Fruit fly (Drosophila melanogaster) whole organism, embryonic: ENCODE data around the gene sdk.

ENCODE experiments used
- ATbp ChIP-seq: fragments of 200-800 bp; sonication (Bioruptor generic); optimal IDR thresholded peaks from 2 replicates; lab custom pipeline; 2017; ENCODE audit warnings: missing biosample characterization, mild to moderate bottlenecking, missing genetic modification characterization, missing genetic modification reagents
- Abd-B ChIP-seq: fragments of 200-800 bp; sonication (Bioruptor generic); optimal IDR thresholded peaks from 2 replicates; lab custom pipeline; 2018; ENCODE audit warnings: missing biosample characterization, mild to moderate bottlenecking, missing genetic modification characterization, moderate library complexity
- BEAF-32 ChIP-seq: fragments of 200-800 bp; sonication (Bioruptor generic); optimal IDR thresholded peaks from 3 replicates; lab custom pipeline; 2017; ENCODE audit warnings: missing biosample characterization, missing genetic modification characterization, mild to moderate bottlenecking, moderate library complexity, missing genetic modification reagents
- Bgb ChIP-seq: fragments of 200-800 bp; sonication (Bioruptor generic); IDR thresholded peaks from 2 replicates; pipeline ENCODE4 v1.3.6; 2022; ENCODE audit warnings: missing biosample characterization, missing genetic modification characterization; ENCODE audit not compliant: partially characterized antibody
- CG12155 ChIP-seq: fragments of 200-800 bp; sonication (Bioruptor generic); optimal IDR thresholded peaks from 3 replicates; lab custom pipeline; 2016; ENCODE audit warnings: missing biosample characterization, missing genetic modification characterization
- CG12769 ChIP-seq: fragments of 200-800 bp; sonication (Bioruptor generic); optimal IDR thresholded peaks from 2 replicates; lab custom pipeline; 2019; ENCODE audit warnings: missing biosample characterization, mild to moderate bottlenecking, missing genetic modification characterization, moderate library complexity
- CG13894 ChIP-seq: fragments of 200-800 bp; sonication (Bioruptor generic); optimal IDR thresholded peaks from 3 replicates; lab custom pipeline; 2018; ENCODE audit warnings: missing biosample characterization, mild to moderate bottlenecking, missing genetic modification characterization, moderate library complexity
- CG15514 ChIP-seq: fragments of 200-800 bp; sonication (Bioruptor generic); optimal IDR thresholded peaks from 3 replicates; lab custom pipeline; 2017; ENCODE audit warnings: missing biosample characterization, missing genetic modification characterization, mild to moderate bottlenecking, moderate library complexity, missing genetic modification reagents
- CG34422 ChIP-seq: fragments of 200-800 bp; sonication (Bioruptor generic); IDR thresholded peaks from 3 replicates; pipeline ENCODE4 v1.3.6; 2022; ENCODE audit warnings: missing biosample characterization, missing genetic modification characterization
- CG3838 ChIP-seq: fragments of 200-800 bp; sonication (Bioruptor generic); optimal IDR thresholded peaks from 3 replicates; lab custom pipeline; 2016; ENCODE audit warnings: missing biosample characterization, missing genetic modification characterization
- CG4328 ChIP-seq: fragments of 200-800 bp; sonication (Bioruptor generic); optimal IDR thresholded peaks from 3 replicates; lab custom pipeline; 2017; ENCODE audit warnings: missing biosample characterization, missing genetic modification reagents, missing genetic modification characterization
- CG4730 ChIP-seq: fragments of 200-800 bp; sonication (Bioruptor generic); IDR thresholded peaks from 2 replicates; pipeline ENCODE4 v1.3.6; 2022; ENCODE audit warnings: missing biosample characterization, missing genetic modification characterization
- CG6254 ChIP-seq: fragments of 200-800 bp; sonication (Bioruptor generic); optimal IDR thresholded peaks from 3 replicates; lab custom pipeline; 2017; ENCODE audit warnings: mild to moderate bottlenecking, missing biosample characterization, missing genetic modification reagents, missing genetic modification characterization
- CG7963 ChIP-seq: fragments of 200-800 bp; sonication (Bioruptor generic); IDR thresholded peaks from 3 replicates; pipeline ENCODE4 v1.3.6; 2022; ENCODE audit warnings: missing biosample characterization, missing genetic modification characterization; ENCODE audit not compliant: partially characterized antibody
- CG8290 ChIP-seq, 3 experiments: fragments of 200-800 bp; sonication (Bioruptor generic); optimal IDR thresholded peaks; 2 replicates each; lab custom pipeline; 2016 to 2019; ENCODE audit warnings: missing biosample characterization in 3 of 3, missing genetic modification characterization in 3 of 3, mild to moderate bottlenecking in 2 of 3, moderate library complexity in 1 of 3
- CG8359 ChIP-seq: fragments of 200-800 bp; sonication (Bioruptor generic); optimal IDR thresholded peaks from 2 replicates; lab custom pipeline; 2017; ENCODE audit warnings: missing biosample characterization, mild to moderate bottlenecking, missing genetic modification characterization, borderline replicate concordance
- CG8478 ChIP-seq: fragments of >200 bp; optimal IDR thresholded peaks from 2 replicates; lab custom pipeline; 2018
- CG8765 ChIP-seq: fragments of 200-800 bp; sonication (Bioruptor generic); IDR thresholded peaks from 2 replicates; pipeline ENCODE4 v1.3.6; 2022; ENCODE audit warnings: missing biosample characterization, missing genetic modification characterization
- Camta ChIP-seq: fragments of 200-800 bp; sonication (Bioruptor generic); optimal IDR thresholded peaks from 2 replicates; lab custom pipeline; 2016; ENCODE audit warnings: missing biosample characterization, missing genetic modification characterization
- Dad ChIP-seq: fragments of 200-800 bp; sonication (Bioruptor generic); optimal IDR thresholded peaks from 3 replicates; lab custom pipeline; 2016; ENCODE audit warnings: missing biosample characterization, missing genetic modification characterization
- Dek ChIP-seq: fragments of 200-800 bp; sonication (Bioruptor generic); optimal IDR thresholded peaks from 3 replicates; lab custom pipeline; 2019; ENCODE audit warnings: missing biosample characterization, mild to moderate bottlenecking, missing genetic modification characterization, moderate library complexity
- Dfd ChIP-seq, 2 experiments: fragments of >200 bp; optimal IDR thresholded peaks; 2 replicates each; lab custom pipeline; 2017; ENCODE audit warnings: missing biosample characterization in 2 of 2, missing genetic modification characterization in 2 of 2
- Dip2 ChIP-seq: fragments of 200-800 bp; sonication (Bioruptor generic); IDR thresholded peaks from 2 replicates; pipeline ENCODE4 v1.3.6; 2022; ENCODE audit warnings: missing biosample characterization, missing genetic modification characterization
- Eip74EF ChIP-seq, 2 experiments: fragments of 200-800 bp in 1 of 2; fragments of >200 bp in 1 of 2; sonication (Bioruptor generic) in 1 of 2; optimal IDR thresholded peaks; 2 replicates each; lab custom pipeline; 2017 to 2019; ENCODE audit warnings: missing biosample characterization in 2 of 2, missing genetic modification characterization in 2 of 2, mild to moderate bottlenecking in 1 of 2, moderate library complexity in 1 of 2
- Ets65A ChIP-seq: fragments of 200-800 bp; sonication (Bioruptor generic); peaks from one replicate; lab custom pipeline; 2016; ENCODE audit warnings: missing biosample characterization, missing genetic modification characterization
- HLHmδ ChIP-seq: fragments of 200-800 bp; sonication (Bioruptor generic); optimal IDR thresholded peaks from 2 replicates; lab custom pipeline; 2018; ENCODE audit warnings: missing biosample characterization, mild to moderate bottlenecking, missing genetic modification characterization, moderate library complexity
- HmgD ChIP-seq: fragments of 200-800 bp; sonication (Bioruptor generic); optimal IDR thresholded peaks from 3 replicates; lab custom pipeline; 2016; ENCODE audit warnings: missing biosample characterization, missing genetic modification characterization
- Lpt ChIP-seq: fragments of >200 bp; optimal IDR thresholded peaks from 2 replicates; lab custom pipeline; 2018; ENCODE audit warnings: missing biosample characterization, missing genetic modification characterization
- Med ChIP-seq: fragments of 200-800 bp; sonication (Bioruptor generic); peaks from one replicate; lab custom pipeline; 2016; ENCODE audit warnings: missing biosample characterization, missing genetic modification characterization, mild to moderate bottlenecking, inconsistent platforms, moderate library complexity
- Neu2 ChIP-seq: fragments of 200-800 bp; sonication (Bioruptor generic); optimal IDR thresholded peaks from 3 replicates; lab custom pipeline; 2016; ENCODE audit warnings: missing biosample characterization, missing genetic modification characterization, borderline replicate concordance
- Nf-YB ChIP-seq: fragments of 200-800 bp; sonication (Bioruptor generic); optimal IDR thresholded peaks from 3 replicates; lab custom pipeline; 2019; ENCODE audit warnings: missing biosample characterization, mild to moderate bottlenecking, missing genetic modification characterization, moderate library complexity
- NfI ChIP-seq: fragments of 200-800 bp; sonication (Bioruptor generic); optimal IDR thresholded peaks from 3 replicates; lab custom pipeline; 2018; ENCODE audit warnings: missing biosample characterization, mild to moderate bottlenecking, missing genetic modification characterization, moderate library complexity
- Sin3A ChIP-seq: fragments of >200 bp; optimal IDR thresholded peaks from 2 replicates; lab custom pipeline; 2018
- Vsx1 ChIP-seq: fragments of 200-800 bp; sonication (Bioruptor generic); optimal IDR thresholded peaks from 2 replicates; lab custom pipeline; 2017; ENCODE audit warnings: missing biosample characterization, mild to moderate bottlenecking, missing genetic modification characterization, missing genetic modification reagents
- amos ChIP-seq: fragments of 200-800 bp; sonication (Bioruptor generic); IDR thresholded peaks from 2 replicates; pipeline ENCODE4 v1.3.6; 2022; ENCODE audit warnings: missing biosample characterization, missing genetic modification characterization; ENCODE audit not compliant: partially characterized antibody
- ato ChIP-seq: fragments of 200-800 bp; sonication (Bioruptor generic); IDR thresholded peaks from 2 replicates; pipeline ENCODE4 v1.3.6; 2022; ENCODE audit warnings: missing biosample characterization, missing genetic modification characterization; ENCODE audit not compliant: partially characterized antibody
- inv ChIP-seq: fragments of 200-800 bp; sonication (Bioruptor generic); IDR thresholded peaks from 2 replicates; pipeline ENCODE4 v1.3.6; 2022; ENCODE audit warnings: missing biosample characterization, missing genetic modification characterization; ENCODE audit not compliant: partially characterized antibody
- lab ChIP-seq: fragments of 200-800 bp; sonication (Bioruptor generic); optimal IDR thresholded peaks from 3 replicates; lab custom pipeline; 2017; ENCODE audit warnings: missing biosample characterization, missing genetic modification characterization, mild to moderate bottlenecking, moderate library complexity, missing genetic modification reagents
- mirr ChIP-seq: fragments of 200-800 bp; sonication (Bioruptor generic); optimal IDR thresholded peaks from 3 replicates; lab custom pipeline; 2018; ENCODE audit warnings: missing biosample characterization, mild to moderate bottlenecking, missing genetic modification characterization
- mld ChIP-seq: fragments of 200-800 bp; sonication (Bioruptor generic); IDR thresholded peaks from 3 replicates; pipeline ENCODE4 v1.3.6; 2022; ENCODE audit warnings: missing biosample characterization, missing genetic modification characterization; ENCODE audit not compliant: partially characterized antibody
- nom ChIP-seq: fragments of 200-800 bp; sonication (Bioruptor generic); optimal IDR thresholded peaks from 2 replicates; lab custom pipeline; 2017; ENCODE audit warnings: missing biosample characterization, missing genetic modification characterization, mild to moderate bottlenecking, moderate library complexity, missing genetic modification reagents
- onecut ChIP-seq: fragments of 200-800 bp; sonication (Bioruptor generic); IDR thresholded peaks from 2 replicates; pipeline ENCODE4 v1.3.6; 2022; ENCODE audit warnings: missing biosample characterization, missing genetic modification characterization
- pzg ChIP-seq: fragments of 200-800 bp; sonication (Bioruptor generic); optimal IDR thresholded peaks from 3 replicates; lab custom pipeline; 2018; ENCODE audit warnings: missing biosample characterization, mild to moderate bottlenecking, missing genetic modification characterization, moderate library complexity
- sens ChIP-seq: fragments of 200-800 bp; sonication (Bioruptor generic); peaks from one replicate; lab custom pipeline; 2016; ENCODE audit warnings: missing biosample characterization, missing genetic modification characterization
- seq ChIP-seq: fragments of 200-800 bp; sonication (Bioruptor generic); IDR thresholded peaks from 2 replicates; pipeline ENCODE4 v1.3.6; 2022; ENCODE audit warnings: missing biosample characterization, missing genetic modification characterization
- stwl ChIP-seq: fragments of 200-800 bp; sonication (Bioruptor generic); optimal IDR thresholded peaks from 3 replicates; lab custom pipeline; 2018; ENCODE audit warnings: missing biosample characterization, mild to moderate bottlenecking, missing genetic modification characterization, moderate library complexity
- trem ChIP-seq: fragments of 200-800 bp; optimal IDR thresholded peaks from 3 replicates; lab custom pipeline; 2019; ENCODE audit warnings: missing biosample characterization, mild to moderate bottlenecking, missing genetic modification characterization, moderate library complexity
- unc-4 ChIP-seq: fragments of 200-800 bp; sonication (Bioruptor generic); IDR thresholded peaks from 2 replicates; pipeline ENCODE4 v1.3.6; 2022; ENCODE audit warnings: missing biosample characterization, missing genetic modification characterization; ENCODE audit not compliant: partially characterized antibody
- zen ChIP-seq: fragments of 200-800 bp; sonication (Bioruptor generic); optimal IDR thresholded peaks from 3 replicates; lab custom pipeline; 2018; ENCODE audit warnings: missing biosample characterization, mild to moderate bottlenecking, missing genetic modification characterization, moderate library complexity

sdk gene

DNA sequence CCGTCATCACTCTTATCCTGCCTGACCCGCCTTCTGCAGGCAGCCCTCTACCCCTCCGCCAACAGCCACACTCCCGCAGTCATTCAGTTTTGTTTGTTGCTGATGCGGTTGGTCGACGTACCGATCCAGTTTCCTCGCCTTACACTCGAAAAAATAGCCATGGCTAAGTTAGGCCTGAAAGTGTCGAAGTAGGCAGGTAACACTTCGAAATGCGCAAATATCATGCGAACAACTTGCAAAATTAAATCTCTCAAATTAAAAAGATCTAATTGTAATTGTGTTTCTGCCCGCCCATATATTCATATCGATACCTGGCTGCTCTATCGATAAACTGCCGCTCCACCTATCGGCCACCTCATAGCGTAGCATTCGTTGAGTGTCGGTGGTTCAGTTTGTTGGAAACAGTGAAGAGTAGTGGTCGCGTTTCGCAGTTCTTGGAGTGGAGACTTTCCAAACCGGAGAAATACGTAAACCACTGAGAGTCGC, 83.0 kb downstream of the sdk start, which contains the start of gene fz3 (continued):
- TF ChIP-seq nom (GFP tag; lab: Kevin White, UChicago) (peak; percentile 73), CG8765 (GFP tag; lab: Robert Waterston, UW) (no peak), onecut (GFP tag; lab: Robert Waterston, UW) (no peak), mirr (GFP tag; lab: Kevin White, UChicago) (no peak), Dfd (GFP tag; optimal IDR thresholded peaks at IDR 0.05; lab: Kevin White, UChicago) (no peak), sens (GFP tag; lab: Kevin White, UChicago) (peak; percentile 91), Med (peak; percentile 92), Dek (no peak), HLHmδ (GFP tag; lab: Kevin White, UChicago) (peak; percentile 74), CG8290 (GFP tag; optimal IDR thresholded peaks at IDR 0.05; lab: Kevin White, UChicago) (no peak), CG8290 (tag; optimal IDR thresholded peaks at IDR 0.05; lab: Kevin White, UChicago) (peak in 1 of 2 experiments; percentile 76), CG4328 (GFP tag; lab: Kevin White, UChicago) (peak; percentile 14), mld (peak; percentile 61; the same call in 2 of the 3 replicates), pzg (GFP tag; lab: Kevin White, UChicago) (peak; percentile 62), Lpt (GFP tag; lab: Kevin White, UChicago) (no peak), Dip2 (GFP tag; lab: Robert Waterston, UW) (no peak), Neu2 (GFP tag; lab: Kevin White, UChicago) (no peak), CG7963 (GFP tag; lab: Robert Waterston, UW) (peak; percentile 82), CG12769 (tag; lab: Kevin White, UChicago) (peak; percentile 49), amos (GFP tag; lab: Robert Waterston, UW) (peak; percentile 89), ATbp (GFP tag; lab: Kevin White, UChicago) (no peak), CG13894 (peak; percentile 29), seq (GFP tag; lab: Robert Waterston, UW) (no peak), Nf-YB (GFP tag; lab: Kevin White, UChicago) (peak; percentile 1), CG8478 (lab: Kevin White, UChicago) (no peak), ato (GFP tag; lab: Robert Waterston, UW) (peak; percentile 80), Sin3A (lab: Kevin White, UChicago) (peak; percentile 7), zen (peak; percentile 14), CG3838 (no peak), NfI (GFP tag; lab: Kevin White, UChicago) (peak; percentile 6), CG12155 (GFP tag; lab: Kevin White, UChicago) (no peak), Bgb (GFP tag; lab: Robert Waterston, UW) (peak; percentile 93), CG4730 (GFP tag; lab: Robert Waterston, UW) (no peak), CG34422 (GFP tag; lab: Robert Waterston, UW) (0 out of 3 replicates have a peak, but pooled peaks have one; percentile 34), Dad (GFP tag; lab: Kevin White, UChicago) (peak; percentile 15), Ets65A (GFP tag; lab: Kevin White, UChicago) (peak; percentile 48), inv (GFP tag; lab: Robert Waterston, UW) (peak; percentile 71), stwl (tag; lab: Kevin White, UChicago) (peak; percentile 72), trem (tag; lab: Kevin White, UChicago) (peak; percentile 44), Vsx1 (no peak), Eip74EF (GFP tag; optimal IDR thresholded peaks at IDR 0.05; lab: Kevin White, UChicago) (no peak), BEAF-32 (GFP tag; lab: Kevin White, UChicago) (peak; percentile 84), CG6254 (GFP tag; lab: Kevin White, UChicago) (no peak), HmgD (GFP tag; lab: Kevin White, UChicago) (no peak), Camta (GFP tag; lab: Kevin White, UChicago) (no peak), CG15514 (GFP tag; lab: Kevin White, UChicago) (peak; percentile 71), unc-4 (peak; percentile 88), CG8359 (GFP tag; lab: Kevin White, UChicago) (no peak), Abd-B (peak; percentile 0), lab (peak; percentile 31)
